Worm (Caenorhabditis elegans) whole organism, L2 larva: Measurements from ENCODE around the gene F01E11.18.

Source experiments
- lin-13 ChIP-seq: fragments of 150-350 bp; optimal IDR thresholded peaks from 2 replicates; lab custom pipeline; 2014; ENCODE audit warnings: missing biosample characterization, missing genetic modification reagents, missing genetic modification characterization
- skn-1 ChIP-seq: sonication (generic microtip); optimal IDR thresholded peaks from 2 replicates; lab custom pipeline; 2017; ENCODE audit warnings: missing biosample characterization, missing genetic modification characterization
- ztf-11 ChIP-seq: sonication (generic microtip); optimal IDR thresholded peaks from 2 replicates; lab custom pipeline; 2017; ENCODE audit warnings: missing biosample characterization, missing genetic modification characterization

ce11 chrX:6939917-6940316 is 49.5 kb upstream of the F01E11.18 start, which contains the start of gene C16E9.1:
- TF ChIP-seq skn-1 (no peak), lin-13 (GFP tag; lab: Kevin White, UChicago) (no peak), ztf-11 (tag; lab: Kevin White, UChicago) (no peak)
